Fruit fly (Drosophila melanogaster): ENCODE results near the gene CG34251.

The CG34251 gene

DNA sequence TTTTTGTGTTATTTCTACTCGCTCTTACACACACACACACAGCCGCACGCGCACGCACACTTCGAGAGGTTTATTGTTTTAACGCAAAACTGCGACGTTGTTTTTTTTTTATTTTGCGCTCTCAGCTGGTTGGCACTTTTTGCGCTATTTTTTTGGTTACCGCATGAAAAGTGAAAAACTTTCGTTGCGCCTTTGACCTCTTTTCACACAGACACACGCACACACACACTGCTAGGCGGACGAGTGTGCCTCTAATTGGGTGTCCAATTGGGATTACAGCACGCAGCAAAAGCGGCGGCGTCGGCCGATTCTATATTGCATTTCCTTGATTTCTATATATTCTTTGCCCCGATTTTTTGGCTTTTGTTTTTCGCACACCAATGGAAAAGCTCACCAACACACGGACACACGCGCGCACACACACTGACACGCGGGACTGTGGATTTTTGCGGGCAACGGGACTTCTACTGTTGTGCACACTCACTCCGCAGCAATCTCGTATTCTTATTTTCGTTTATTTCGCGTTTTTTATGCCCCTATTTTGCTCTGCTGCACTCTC lies 3.0 kb upstream of the CG34251 start:
- TF ChIP-seq CG17801 (GFP tag; optimal IDR thresholded peaks at IDR 0.05; ENCODE audit: partially characterized antibody) = no peak

DNA sequence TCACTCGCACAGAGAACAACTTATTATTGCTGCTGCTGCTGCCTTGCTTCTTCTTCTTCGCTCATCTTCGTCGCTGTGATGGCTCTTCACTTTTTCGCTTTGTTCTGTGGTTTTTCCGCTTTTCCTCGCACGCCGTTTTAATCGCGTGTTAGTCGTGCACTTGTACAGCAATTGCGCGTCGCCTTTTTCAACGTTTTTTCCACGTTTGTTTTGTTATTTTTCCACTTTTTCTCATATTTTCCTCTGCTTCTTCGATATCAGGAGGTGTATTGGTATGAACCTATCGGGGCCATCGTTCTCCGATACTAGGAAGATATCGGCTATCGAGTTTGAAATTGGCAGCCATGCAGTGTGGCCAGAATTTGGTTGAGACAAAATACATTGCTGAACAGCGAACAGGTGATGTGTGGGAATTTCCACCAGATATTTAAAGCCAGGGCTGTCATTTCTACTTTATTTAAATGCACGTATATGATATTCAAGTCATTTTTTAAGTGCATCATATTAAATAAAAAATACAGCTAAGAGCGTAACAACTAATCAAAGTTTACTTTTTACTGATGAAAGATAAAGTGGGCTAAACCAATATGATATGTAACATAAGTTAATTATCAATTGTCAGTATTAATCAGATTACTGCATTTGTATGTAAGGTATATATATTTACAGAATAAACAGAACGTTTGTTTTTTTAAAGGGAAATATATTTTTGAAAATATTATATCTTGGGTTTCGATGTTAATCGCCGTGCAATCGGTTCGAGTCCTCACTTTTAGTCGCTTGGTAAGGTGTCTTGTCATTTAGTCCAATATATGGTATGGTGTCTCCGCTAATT lies 2.3 kb upstream of the CG34251 start, which contains the start of gene Crtc:
Gene Crtc (minus strand): TSS at position 290 of the 835 bp plus-strand sequence.
- peak; percentile 63 for TF ChIP-seq CG17801 (GFP tag; optimal IDR thresholded peaks at IDR 0.05; ENCODE audit: partially characterized antibody)

dm6 chr3L:17671768-17672167 lies 346 bp downstream of the CG34251 start:
- no peak for TF ChIP-seq CG17801 (GFP tag; optimal IDR thresholded peaks at IDR 0.05; ENCODE audit: partially characterized antibody)

DNA sequence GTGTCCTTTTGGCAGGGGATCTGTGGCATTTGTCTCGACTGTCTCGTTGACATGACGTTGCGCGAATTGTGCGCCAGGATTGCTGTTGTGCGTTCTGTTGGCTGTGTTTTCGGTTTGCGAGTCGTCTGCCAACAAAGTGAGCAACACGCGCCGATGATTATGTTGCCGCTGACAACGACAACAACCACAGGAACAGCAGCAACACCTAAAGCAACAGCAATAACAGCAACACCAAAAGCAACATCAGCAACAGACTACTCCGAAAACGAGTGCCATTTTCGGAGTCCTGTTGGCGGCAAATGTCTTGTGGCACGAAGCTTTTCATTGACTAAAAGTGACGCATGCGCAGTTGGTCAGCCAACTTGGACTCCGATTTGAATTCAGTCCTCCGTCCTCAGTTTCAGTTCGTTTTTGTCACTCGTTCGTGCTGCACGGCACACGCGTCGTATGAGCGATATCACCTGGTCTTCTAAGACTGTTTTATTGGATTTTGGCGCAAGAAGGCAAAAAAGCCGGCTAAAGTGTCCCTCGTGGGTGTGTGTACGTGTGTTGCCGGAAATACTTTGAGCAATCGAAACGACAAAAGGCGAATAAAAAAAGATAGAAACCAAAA lies 18.3 kb downstream of the CG34251 start, which contains the start of gene Ccn:
Gene Ccn (plus strand): TSS at position 437 of the 613 bp plus-strand sequence.
- no peak for TF ChIP-seq CG17801 (GFP tag; optimal IDR thresholded peaks at IDR 0.05; ENCODE audit: partially characterized antibody)

dm6 chr3L:17719754-17720153 lies 48.3 kb downstream of the CG34251 start, which contains the start of gene CheB74a:
CheB74a (minus strand) TSS chr3L:17719854.
- TF ChIP-seq CG17801 (GFP tag; optimal IDR thresholded peaks at IDR 0.05; ENCODE audit: partially characterized antibody) = no peak

- no peak for TF ChIP-seq CG17801 (GFP tag; optimal IDR thresholded peaks at IDR 0.05; ENCODE audit: partially characterized antibody)
These were observed 57.9 kb downstream of the CG34251 start, which contains the start of gene CG6052 for dm6 chr3L:17729278-17729677. CG6052 (minus strand) TSS chr3L:17729378.

Data from ovary, adult (tissue).